Worm (Caenorhabditis elegans): Measurements from ENCODE around the gene srm-5.

- no peak for TF ChIP-seq mls-2 (tag; optimal IDR thresholded peaks at IDR 0.05)
- no peak for TF ChIP-seq unc-62 (GFP tag; optimal IDR thresholded peaks at IDR 0.05)
- no peak for TF ChIP-seq nhr-28 (tag; optimal IDR thresholded peaks at IDR 0.05)
- no peak for TF ChIP-seq unc-39 (tag; optimal IDR thresholded peaks at IDR 0.05)
- no peak for TF ChIP-seq flh-1 (GFP tag; optimal IDR thresholded peaks at IDR 0.05)
- TF ChIP-seq ces-1 (GFP tag; optimal IDR thresholded peaks at IDR 0.05), result no peak
- TF ChIP-seq lin-32 (GFP tag; optimal IDR thresholded peaks at IDR 0.05), result no peak
- no peak for TF ChIP-seq mab-5 (tag; optimal IDR thresholded peaks at IDR 0.05)
- no peak for TF ChIP-seq pha-4 (tag; optimal IDR thresholded peaks at IDR 0.05)
Measured at ce11 chrV:14293667-14294194, 41.3 kb upstream of the srm-5 start, which contains the start of gene F14D7.2.

Data from whole organism, mixed stage, embryonic.